Worm (Caenorhabditis elegans): ENCODE results near the gene Y45F3A.9.

DNA sequence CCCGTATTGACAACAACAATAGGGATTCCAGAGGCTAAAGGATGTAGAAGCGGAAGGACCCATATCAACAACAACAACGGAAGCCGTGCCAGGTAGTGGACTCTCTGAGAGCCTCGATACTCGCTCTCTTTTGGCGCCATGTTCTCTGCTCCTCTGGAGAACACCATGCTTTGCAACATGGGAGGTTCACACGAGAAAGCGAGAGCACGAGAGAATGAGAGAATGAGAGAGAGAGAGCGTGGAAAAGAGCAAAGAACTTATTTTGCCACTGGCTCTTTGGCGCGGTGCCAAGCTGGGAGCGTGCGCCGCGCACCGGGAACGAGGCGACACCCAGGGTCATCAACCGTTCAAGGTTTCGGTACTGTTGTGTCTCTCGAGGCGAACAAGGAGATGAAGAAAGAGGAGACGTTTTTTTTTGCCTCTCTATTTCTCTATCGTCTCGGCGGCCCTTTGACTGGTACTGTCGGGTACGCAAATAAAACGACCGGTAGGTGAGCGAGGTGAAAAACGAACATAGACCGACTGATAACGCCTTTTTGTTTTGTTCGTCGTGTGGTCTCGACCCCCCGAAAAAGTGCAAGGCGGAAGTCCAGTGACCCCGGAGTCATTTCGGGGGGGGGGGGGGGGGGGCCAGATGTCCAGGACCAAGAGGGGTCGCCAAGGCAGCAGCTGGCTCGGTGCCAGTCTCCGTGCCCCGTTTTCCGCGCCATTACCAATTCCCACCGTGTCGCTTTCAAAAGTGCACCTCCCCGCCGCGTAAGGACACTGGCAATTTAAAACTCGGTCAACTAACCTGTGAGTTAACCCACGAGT lies 37.8 kb upstream of the Y45F3A.9 start, which contains the start of gene Y39A1A.10:
- TF ChIP-seq ceh-91 (GFP tag; IDR thresholded peaks at IDR 0.05) = no peak
- TF ChIP-seq nfya-1 (tag; optimal IDR thresholded peaks at IDR 0.05; ENCODE audit: borderline replicate concordance, insufficient read depth) = no peak
- TF ChIP-seq F49E8.2 (tag; optimal IDR thresholded peaks at IDR 0.05; ENCODE audit: insufficient read depth) = no peak
- no peak for TF ChIP-seq F37B4.10 (GFP tag; IDR thresholded peaks at IDR 0.05)

All from whole organism, young adult.